Worm (Caenorhabditis elegans) whole organism, L2 larva: ENCODE data around the gene H03G16.6.
A peak's percentile ranks its signal among the peaks of the same experiment; 100 is the strongest.

Experiments used
- C34F6.9 ChIP-seq: fragments of 150-350 bp; optimal IDR thresholded peaks from 2 replicates; lab custom pipeline; 2014; ENCODE audit warnings: missing biosample characterization, missing genetic modification characterization
- F13H6.1 ChIP-seq: sonication (generic microtip); optimal IDR thresholded peaks from 2 replicates; lab custom pipeline; 2016; ENCODE audit warnings: missing genetic modification characterization, missing compliant biosample characterization
- R02D3.7 ChIP-seq: fragments of 150-350 bp; optimal IDR thresholded peaks from 2 replicates; lab custom pipeline; 2014; ENCODE audit warnings: missing biosample characterization, missing genetic modification characterization
- Y55F3AM.14 ChIP-seq: fragments of 200-800 bp; sonication (Bioruptor generic); optimal IDR thresholded peaks from 2 replicates; lab custom pipeline; 2018; ENCODE audit warnings: mild to moderate bottlenecking, missing genetic modification characterization, missing compliant biosample characterization
- alr-1 ChIP-seq: fragments of 150-350 bp; optimal IDR thresholded peaks from 2 replicates; lab custom pipeline; 2014; ENCODE audit warnings: missing biosample characterization, missing genetic modification characterization
- aly-2 ChIP-seq: fragments of 150-350 bp; optimal IDR thresholded peaks from 2 replicates; lab custom pipeline; 2014; ENCODE audit warnings: missing biosample characterization, missing genetic modification characterization
- ama-1 ChIP-seq: fragments of 150-350 bp; optimal IDR thresholded peaks from 2 replicates; lab custom pipeline; 2018; ENCODE audit warnings: inconsistent platforms
- blmp-1 ChIP-seq: sonication (generic microtip); optimal IDR thresholded peaks from 2 replicates; lab custom pipeline; 2017; ENCODE audit warnings: missing genetic modification characterization, mild to moderate bottlenecking, missing compliant biosample characterization, antibody characterized with exemption, moderate library complexity; ENCODE audit not compliant: insufficient read depth
- ceh-16 ChIP-seq: fragments of 150-350 bp; optimal IDR thresholded peaks from 2 replicates; lab custom pipeline; 2014; ENCODE audit warnings: missing biosample characterization, missing genetic modification characterization
- ceh-82 ChIP-seq: fragments of 150-350 bp; optimal IDR thresholded peaks from 2 replicates; lab custom pipeline; 2014; ENCODE audit warnings: missing biosample characterization, missing genetic modification characterization
- dmd-4 ChIP-seq: sonication (generic microtip); optimal IDR thresholded peaks from 2 replicates; lab custom pipeline; 2017; ENCODE audit warnings: missing biosample characterization, missing genetic modification characterization
- egl-27 ChIP-seq: sonication (generic microtip); optimal IDR thresholded peaks from 3 replicates; lab custom pipeline; 2017; ENCODE audit warnings: missing biosample characterization, missing genetic modification reagents, missing genetic modification characterization
- elt-3 ChIP-seq: sonication (generic microtip); optimal IDR thresholded peaks from 2 replicates; lab custom pipeline; 2017; ENCODE audit warnings: missing biosample characterization, missing genetic modification characterization
- fos-1 ChIP-seq: fragments of 150-350 bp; optimal IDR thresholded peaks from 2 replicates; lab custom pipeline; 2014; ENCODE audit warnings: missing biosample characterization, missing genetic modification characterization
- gmeb-1 ChIP-seq: fragments of 150-350 bp; optimal IDR thresholded peaks from 2 replicates; lab custom pipeline; 2014; ENCODE audit warnings: missing biosample characterization, missing genetic modification characterization
- lin-13 ChIP-seq: fragments of 150-350 bp; optimal IDR thresholded peaks from 2 replicates; lab custom pipeline; 2014; ENCODE audit warnings: missing biosample characterization, missing genetic modification reagents, missing genetic modification characterization
- lin-39 ChIP-seq: fragments of 150-350 bp; optimal IDR thresholded peaks from 2 replicates; lab custom pipeline; 2014; ENCODE audit warnings: missing biosample characterization, missing genetic modification reagents, missing genetic modification characterization
- lsy-2 ChIP-seq, 2 experiments: fragments of 150-350 bp in 1 of 2; sonication (generic microtip) in 1 of 2; optimal IDR thresholded peaks; 2 replicates each; lab custom pipeline; 2014 to 2017; ENCODE audit warnings: missing biosample characterization in 2 of 2, missing genetic modification characterization in 2 of 2
- mab-5 ChIP-seq: fragments of 150-350 bp; optimal IDR thresholded peaks from 2 replicates; lab custom pipeline; 2014; ENCODE audit warnings: missing biosample characterization, missing genetic modification characterization
- mbf-1 ChIP-seq: sonication (generic microtip); optimal IDR thresholded peaks from 2 replicates; lab custom pipeline; 2017; ENCODE audit warnings: missing biosample characterization, missing genetic modification characterization
- nhr-10 ChIP-seq: sonication (generic microtip); optimal IDR thresholded peaks from 2 replicates; lab custom pipeline; 2017; ENCODE audit warnings: missing biosample characterization, missing genetic modification characterization
- nhr-12 ChIP-seq: fragments of 150-350 bp; optimal IDR thresholded peaks from 2 replicates; lab custom pipeline; 2014; ENCODE audit warnings: missing biosample characterization, missing genetic modification characterization
- nhr-129 ChIP-seq: fragments of 150-350 bp; optimal IDR thresholded peaks from 2 replicates; lab custom pipeline; 2014; ENCODE audit warnings: missing biosample characterization, missing genetic modification characterization
- nhr-25 ChIP-seq: fragments of 150-350 bp; sonication (generic microtip); optimal IDR thresholded peaks from 3 replicates; lab custom pipeline; 2014; ENCODE audit warnings: missing biosample characterization, missing genetic modification characterization
- nhr-6 ChIP-seq: fragments of 150-350 bp; optimal IDR thresholded peaks from 2 replicates; lab custom pipeline; 2014; ENCODE audit warnings: missing biosample characterization, missing genetic modification characterization
- peb-1 ChIP-seq: fragments of 150-350 bp; optimal IDR thresholded peaks from 2 replicates; lab custom pipeline; 2014; ENCODE audit warnings: missing biosample characterization, missing genetic modification characterization
- skn-1 ChIP-seq: sonication (generic microtip); optimal IDR thresholded peaks from 2 replicates; lab custom pipeline; 2017; ENCODE audit warnings: missing biosample characterization, missing genetic modification characterization
- sma-9 ChIP-seq, 2 experiments: fragments of 150-350 bp in 1 of 2; sonication (generic microtip) in 1 of 2; optimal IDR thresholded peaks; 2 replicates each; lab custom pipeline; 2014 to 2016; ENCODE audit warnings: missing genetic modification characterization in 2 of 2, mild to moderate bottlenecking in 1 of 2, missing biosample characterization in 1 of 2, missing compliant biosample characterization in 1 of 2, missing genetic modification reagents in 1 of 2, moderate library complexity in 1 of 2
- snpc-4 ChIP-seq: fragments of 150-350 bp; optimal IDR thresholded peaks from 2 replicates; lab custom pipeline; 2014; ENCODE audit warnings: missing biosample characterization, missing genetic modification characterization
- unc-55 ChIP-seq: fragments of 150-350 bp; sonication (generic microtip); optimal IDR thresholded peaks from 3 replicates; lab custom pipeline; 2014; ENCODE audit warnings: missing biosample characterization, missing genetic modification reagents, missing genetic modification characterization
- unc-62 ChIP-seq: fragments of 150-350 bp; optimal IDR thresholded peaks from 2 replicates; lab custom pipeline; 2014; ENCODE audit warnings: missing biosample characterization, missing genetic modification reagents, missing genetic modification characterization
- zag-1 ChIP-seq: fragments of 150-350 bp; optimal IDR thresholded peaks from 2 replicates; lab custom pipeline; 2014; ENCODE audit warnings: missing biosample characterization, missing genetic modification characterization
- ztf-1 ChIP-seq: fragments of 200-800 bp; sonication (Bioruptor generic); conservative IDR thresholded peaks from 2 replicates; pipeline ENCODE4 v1.3.6; 2022; ENCODE audit warnings: missing genetic modification characterization, missing compliant biosample characterization
- ztf-4 ChIP-seq: fragments of 150-350 bp; optimal IDR thresholded peaks from 2 replicates; lab custom pipeline; 2014; ENCODE audit warnings: missing biosample characterization, missing genetic modification characterization

H03G16.6 gene

ce11 chrX:15027997-15028396 lies 24.5 kb upstream of the H03G16.6 start:
- TF ChIP-seq snpc-4 (tag; lab: Kevin White, UChicago) (peak; percentile 24), ama-1 (lab: Kevin White, UChicago) (no peak), zag-1 (tag; lab: Kevin White, UChicago) (no peak), fos-1 (tag; lab: Kevin White, UChicago) (no peak), nhr-25 (no peak), dmd-4 (tag; lab: Kevin White, UChicago) (no peak), skn-1 (tag; lab: Kevin White, UChicago) (no peak), lsy-2 (tag; optimal IDR thresholded peaks at IDR 0.05; lab: Kevin White, UChicago) (no peak)

ce11 chrX:15034787-15035186 lies 17.7 kb upstream of the H03G16.6 start, which contains the start of gene dsc-1:
TSS of gene dsc-1 (minus strand) at chrX:15034832.
- no peak for TF ChIP-seq elt-3
- TF ChIP-seq nhr-10 (tag; lab: Kevin White, UChicago): no peak
- TF ChIP-seq egl-27 (tag; lab: Kevin White, UChicago): no peak
- TF ChIP-seq C34F6.9: no peak
- no peak for TF ChIP-seq mbf-1
- no peak for TF ChIP-seq nhr-12 (tag; lab: Kevin White, UChicago)
- no peak for TF ChIP-seq blmp-1 (tag; lab: Kevin White, UChicago)
- TF ChIP-seq peb-1: no peak
- TF ChIP-seq lin-13 (GFP tag; lab: Kevin White, UChicago): no peak
- no peak for TF ChIP-seq nhr-25
- TF ChIP-seq nhr-129 (tag; lab: Kevin White, UChicago): no peak
- no peak for TF ChIP-seq ceh-16 (tag; lab: Kevin White, UChicago)
- TF ChIP-seq ztf-1 (GFP tag; lab: Robert Waterston, UW): no peak
- TF ChIP-seq mab-5: no peak
- no peak for TF ChIP-seq sma-9 (GFP tag; optimal IDR thresholded peaks at IDR 0.05; lab: Kevin White, UChicago)
- no peak for TF ChIP-seq sma-9 (tag; optimal IDR thresholded peaks at IDR 0.05; lab: Kevin White, UChicago)
- no peak for TF ChIP-seq zag-1 (tag; lab: Kevin White, UChicago)
- TF ChIP-seq dmd-4 (tag; lab: Kevin White, UChicago): no peak
- TF ChIP-seq alr-1 (tag; lab: Kevin White, UChicago): no peak

- TF ChIP-seq dmd-4 (tag; lab: Kevin White, UChicago) (no peak), Y55F3AM.14 (GFP tag; lab: Kevin White, UChicago) (no peak), elt-3 (no peak), egl-27 (tag; lab: Kevin White, UChicago) (no peak), peb-1 (no peak), blmp-1 (tag; lab: Kevin White, UChicago) (no peak), unc-62 (GFP tag; lab: Kevin White, UChicago) (no peak), nhr-6 (tag; lab: Kevin White, UChicago) (no peak), aly-2 (tag; lab: Kevin White, UChicago) (no peak), skn-1 (tag; lab: Kevin White, UChicago) (no peak), R02D3.7 (no peak), C34F6.9 (no peak), lin-13 (GFP tag; lab: Kevin White, UChicago) (no peak)
These were observed 16.7 kb upstream of the H03G16.6 start for ce11 chrX:15035748-15036147.

DNA sequence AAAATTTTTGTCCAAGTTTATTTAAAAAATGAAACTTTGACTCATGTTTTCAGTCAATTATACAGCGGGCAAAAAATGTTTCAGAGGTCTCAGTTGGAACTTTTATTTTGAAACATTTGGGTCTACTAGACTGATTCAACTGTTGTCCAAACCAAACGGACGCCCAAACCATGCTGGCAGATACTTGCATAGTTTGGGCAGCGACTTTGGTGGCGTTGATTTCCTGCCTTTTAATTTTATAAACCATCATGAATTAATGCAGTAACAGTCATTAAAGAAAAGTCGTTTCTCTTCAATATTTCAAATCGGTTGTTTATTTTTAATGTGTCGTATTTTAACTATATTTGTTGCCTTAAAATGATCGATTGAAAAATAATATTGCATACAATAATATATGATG lies 16.2 kb upstream of the H03G16.6 start:
- TF ChIP-seq lsy-2 (tag; optimal IDR thresholded peaks at IDR 0.05; lab: Kevin White, UChicago): peak in 1 of 2 experiments; percentile 6
- no peak for TF ChIP-seq F13H6.1
- peak; percentile 30 for TF ChIP-seq nhr-25
- peak; percentile 16 for TF ChIP-seq ztf-4 (tag; lab: Kevin White, UChicago)
- no peak for TF ChIP-seq nhr-10 (tag; lab: Kevin White, UChicago)

ce11 chrX:15039029-15039695 lies 13.3 kb upstream of the H03G16.6 start:
- TF ChIP-seq nhr-25 (no peak), lin-39 (tag; lab: Kevin White, UChicago) (no peak), skn-1 (tag; lab: Kevin White, UChicago) (no peak), elt-3 (no peak), ceh-82 (tag; lab: Kevin White, UChicago) (no peak), sma-9 (GFP tag; optimal IDR thresholded peaks at IDR 0.05; lab: Kevin White, UChicago) (peak; percentile 53), sma-9 (tag; optimal IDR thresholded peaks at IDR 0.05; lab: Kevin White, UChicago) (no peak), aly-2 (tag; lab: Kevin White, UChicago) (no peak), Y55F3AM.14 (GFP tag; lab: Kevin White, UChicago) (no peak), nhr-129 (tag; lab: Kevin White, UChicago) (peak; percentile 51), zag-1 (tag; lab: Kevin White, UChicago) (no peak), C34F6.9 (peak; percentile 25), lsy-2 (tag; optimal IDR thresholded peaks at IDR 0.05; lab: Kevin White, UChicago) (peak in 1 of 2 experiments; percentile 34), fos-1 (tag; lab: Kevin White, UChicago) (no peak), egl-27 (tag; lab: Kevin White, UChicago) (no peak), unc-55 (no peak), gmeb-1 (no peak)
- TF ChIP-seq, all 48 proteins: peak for 4
